Worm (Caenorhabditis elegans) whole organism, midembryonic: ENCODE data around the gene F27D9.13.

Experiments
- ref-1 ChIP-seq: fragments of 200-800 bp; sonication (Bioruptor generic); conservative IDR thresholded peaks from 2 replicates; pipeline ENCODE4 v1.3.6; 2022; ENCODE audit warnings: missing genetic modification reagents, missing genetic modification characterization, missing compliant biosample characterization
- tab-1 ChIP-seq: fragments of 200-800 bp; sonication (Bioruptor generic); IDR thresholded peaks from 2 replicates; pipeline ENCODE4 v1.3.6; 2022; ENCODE audit warnings: missing genetic modification characterization, missing compliant biosample characterization

- TF ChIP-seq tab-1 (GFP tag; lab: Robert Waterston, UW) (no peak), ref-1 (no peak)
Observed at ce11 chrX:7712887-7713286, 45.6 kb upstream of the F27D9.13 start.
